Fruit fly (Drosophila melanogaster): ENCODE measurements around the gene DEF8.

dm6 chr3L:12108515-12108914 lies 23.4 kb upstream of the DEF8 start:
- TF ChIP-seq CG8478 (optimal IDR thresholded peaks at IDR 0.05) (no peak), pan (optimal IDR thresholded peaks at IDR 0.05) (no peak), usp (GFP tag; optimal IDR thresholded peaks at IDR 0.05) (no peak), psq (optimal IDR thresholded peaks at IDR 0.05) (no peak), Dll (optimal IDR thresholded peaks at IDR 0.05) (no peak)

All from whole organism.